Worm (Caenorhabditis elegans) whole organism, L2 larva: ENCODE results near the gene C05D11.1.

Experiments
- C34F6.9 ChIP-seq: fragments of 150-350 bp; optimal IDR thresholded peaks from 2 replicates; lab custom pipeline; 2014; ENCODE audit warnings: missing biosample characterization, missing genetic modification characterization
- F13H6.1 ChIP-seq: sonication (generic microtip); optimal IDR thresholded peaks from 2 replicates; lab custom pipeline; 2016; ENCODE audit warnings: missing genetic modification characterization, missing compliant biosample characterization
- Y55F3AM.14 ChIP-seq: fragments of 200-800 bp; sonication (Bioruptor generic); optimal IDR thresholded peaks from 2 replicates; lab custom pipeline; 2018; ENCODE audit warnings: mild to moderate bottlenecking, missing genetic modification characterization, missing compliant biosample characterization
- ZK546.5 ChIP-seq: sonication (generic microtip); optimal IDR thresholded peaks from 2 replicates; lab custom pipeline; 2017; ENCODE audit warnings: missing biosample characterization, missing genetic modification characterization
- alr-1 ChIP-seq: fragments of 150-350 bp; optimal IDR thresholded peaks from 2 replicates; lab custom pipeline; 2014; ENCODE audit warnings: missing biosample characterization, missing genetic modification characterization
- aly-2 ChIP-seq: fragments of 150-350 bp; optimal IDR thresholded peaks from 2 replicates; lab custom pipeline; 2014; ENCODE audit warnings: missing biosample characterization, missing genetic modification characterization
- ama-1 ChIP-seq: fragments of 150-350 bp; optimal IDR thresholded peaks from 2 replicates; lab custom pipeline; 2018; ENCODE audit warnings: inconsistent platforms
- blmp-1 ChIP-seq: sonication (generic microtip); optimal IDR thresholded peaks from 2 replicates; lab custom pipeline; 2017; ENCODE audit warnings: missing genetic modification characterization, mild to moderate bottlenecking, missing compliant biosample characterization, antibody characterized with exemption, moderate library complexity; ENCODE audit not compliant: insufficient read depth
- ceh-16 ChIP-seq: fragments of 150-350 bp; optimal IDR thresholded peaks from 2 replicates; lab custom pipeline; 2014; ENCODE audit warnings: missing biosample characterization, missing genetic modification characterization
- ceh-82 ChIP-seq: fragments of 150-350 bp; optimal IDR thresholded peaks from 2 replicates; lab custom pipeline; 2014; ENCODE audit warnings: missing biosample characterization, missing genetic modification characterization
- crh-2 ChIP-seq: sonication (generic microtip); optimal IDR thresholded peaks from 2 replicates; lab custom pipeline; 2017; ENCODE audit warnings: missing biosample characterization, missing genetic modification characterization
- egl-27 ChIP-seq: sonication (generic microtip); optimal IDR thresholded peaks from 3 replicates; lab custom pipeline; 2017; ENCODE audit warnings: missing biosample characterization, missing genetic modification reagents, missing genetic modification characterization
- elt-1 ChIP-seq: fragments of 150-350 bp; optimal IDR thresholded peaks from 2 replicates; lab custom pipeline; 2014; ENCODE audit warnings: missing biosample characterization, missing genetic modification characterization
- elt-3 ChIP-seq: sonication (generic microtip); optimal IDR thresholded peaks from 2 replicates; lab custom pipeline; 2017; ENCODE audit warnings: missing biosample characterization, missing genetic modification characterization
- fos-1 ChIP-seq: fragments of 150-350 bp; optimal IDR thresholded peaks from 2 replicates; lab custom pipeline; 2014; ENCODE audit warnings: missing biosample characterization, missing genetic modification characterization
- gmeb-1 ChIP-seq: fragments of 150-350 bp; optimal IDR thresholded peaks from 2 replicates; lab custom pipeline; 2014; ENCODE audit warnings: missing biosample characterization, missing genetic modification characterization
- lin-11 ChIP-seq: fragments of 150-350 bp; sonication (generic microtip); optimal IDR thresholded peaks from 2 replicates; lab custom pipeline; 2014; ENCODE audit warnings: missing biosample characterization, missing genetic modification characterization, inconsistent platforms, mixed read lengths
- lin-39 ChIP-seq: fragments of 150-350 bp; optimal IDR thresholded peaks from 2 replicates; lab custom pipeline; 2014; ENCODE audit warnings: missing biosample characterization, missing genetic modification reagents, missing genetic modification characterization
- lsy-2 ChIP-seq, 2 experiments: fragments of 150-350 bp in 1 of 2; sonication (generic microtip) in 1 of 2; optimal IDR thresholded peaks; 2 replicates each; lab custom pipeline; 2014 to 2017; ENCODE audit warnings: missing biosample characterization in 2 of 2, missing genetic modification characterization in 2 of 2
- mab-5 ChIP-seq: fragments of 150-350 bp; optimal IDR thresholded peaks from 2 replicates; lab custom pipeline; 2014; ENCODE audit warnings: missing biosample characterization, missing genetic modification characterization
- mbf-1 ChIP-seq: sonication (generic microtip); optimal IDR thresholded peaks from 2 replicates; lab custom pipeline; 2017; ENCODE audit warnings: missing biosample characterization, missing genetic modification characterization
- mdl-1 ChIP-seq, 2 experiments: fragments of 150-350 bp in 1 of 2; sonication (generic microtip) in 1 of 2; optimal IDR thresholded peaks; 2 replicates each; lab custom pipeline; 2017; ENCODE audit warnings: missing biosample characterization in 2 of 2, missing genetic modification characterization in 2 of 2
- nhr-10 ChIP-seq: sonication (generic microtip); optimal IDR thresholded peaks from 2 replicates; lab custom pipeline; 2017; ENCODE audit warnings: missing biosample characterization, missing genetic modification characterization
- nhr-11 ChIP-seq: fragments of 150-350 bp; optimal IDR thresholded peaks from 2 replicates; lab custom pipeline; 2014; ENCODE audit warnings: missing biosample characterization, missing genetic modification characterization
- nhr-129 ChIP-seq: fragments of 150-350 bp; optimal IDR thresholded peaks from 2 replicates; lab custom pipeline; 2014; ENCODE audit warnings: missing biosample characterization, missing genetic modification characterization
- nhr-23 ChIP-seq: fragments of 150-350 bp; optimal IDR thresholded peaks from 2 replicates; lab custom pipeline; 2014; ENCODE audit warnings: missing biosample characterization, missing genetic modification reagents, missing genetic modification characterization
- nhr-237 ChIP-seq: fragments of 150-350 bp; optimal IDR thresholded peaks from 2 replicates; lab custom pipeline; 2014; ENCODE audit warnings: missing biosample characterization, missing genetic modification characterization
- nhr-25 ChIP-seq: fragments of 150-350 bp; sonication (generic microtip); optimal IDR thresholded peaks from 3 replicates; lab custom pipeline; 2014; ENCODE audit warnings: missing biosample characterization, missing genetic modification characterization
- nhr-77 ChIP-seq: fragments of 150-350 bp; optimal IDR thresholded peaks from 2 replicates; lab custom pipeline; 2014; ENCODE audit warnings: missing biosample characterization, missing genetic modification characterization
- peb-1 ChIP-seq: fragments of 150-350 bp; optimal IDR thresholded peaks from 2 replicates; lab custom pipeline; 2014; ENCODE audit warnings: missing biosample characterization, missing genetic modification characterization
- sem-4 ChIP-seq: fragments of 150-350 bp; optimal IDR thresholded peaks from 2 replicates; lab custom pipeline; 2014; ENCODE audit warnings: missing biosample characterization, missing genetic modification reagents, missing genetic modification characterization
- skn-1 ChIP-seq: sonication (generic microtip); optimal IDR thresholded peaks from 2 replicates; lab custom pipeline; 2017; ENCODE audit warnings: missing biosample characterization, missing genetic modification characterization
- sma-3 ChIP-seq: sonication (generic microtip); optimal IDR thresholded peaks from 2 replicates; lab custom pipeline; 2016; ENCODE audit warnings: missing genetic modification reagents, missing genetic modification characterization, missing compliant biosample characterization
- sma-9 ChIP-seq, 2 experiments: fragments of 150-350 bp in 1 of 2; sonication (generic microtip) in 1 of 2; optimal IDR thresholded peaks; 2 replicates each; lab custom pipeline; 2014 to 2016; ENCODE audit warnings: missing genetic modification characterization in 2 of 2, mild to moderate bottlenecking in 1 of 2, missing biosample characterization in 1 of 2, missing compliant biosample characterization in 1 of 2, missing genetic modification reagents in 1 of 2, moderate library complexity in 1 of 2
- unc-55 ChIP-seq: fragments of 150-350 bp; sonication (generic microtip); optimal IDR thresholded peaks from 3 replicates; lab custom pipeline; 2014; ENCODE audit warnings: missing biosample characterization, missing genetic modification reagents, missing genetic modification characterization
- ztf-1 ChIP-seq: fragments of 200-800 bp; sonication (Bioruptor generic); conservative IDR thresholded peaks from 2 replicates; pipeline ENCODE4 v1.3.6; 2022; ENCODE audit warnings: missing genetic modification characterization, missing compliant biosample characterization
- ztf-4 ChIP-seq: fragments of 150-350 bp; optimal IDR thresholded peaks from 2 replicates; lab custom pipeline; 2014; ENCODE audit warnings: missing biosample characterization, missing genetic modification characterization

Gene C05D11.1

DNA sequence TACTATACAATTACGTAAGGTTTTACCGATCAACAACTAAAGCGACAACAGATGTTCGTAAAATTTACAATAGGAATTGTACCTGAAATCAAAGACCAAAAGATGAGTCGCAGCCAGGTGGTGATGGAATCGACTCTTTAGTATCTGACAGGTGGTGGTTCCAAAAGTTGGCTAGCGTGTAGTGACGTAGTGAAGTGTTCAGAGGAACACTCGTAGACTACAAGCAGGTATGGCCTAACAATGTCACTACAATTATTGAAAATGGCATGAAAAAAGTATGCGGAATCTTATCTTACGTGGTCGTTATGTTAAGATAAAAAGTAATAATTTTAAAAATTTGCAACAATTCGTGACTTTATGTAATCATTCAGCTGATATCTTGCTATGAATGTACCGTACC, 14.9 kb upstream of the C05D11.1 start:
- peak; percentile 44 for TF ChIP-seq ama-1
- no peak for TF ChIP-seq C34F6.9 (tag; lab: Kevin White, UChicago)

DNA sequence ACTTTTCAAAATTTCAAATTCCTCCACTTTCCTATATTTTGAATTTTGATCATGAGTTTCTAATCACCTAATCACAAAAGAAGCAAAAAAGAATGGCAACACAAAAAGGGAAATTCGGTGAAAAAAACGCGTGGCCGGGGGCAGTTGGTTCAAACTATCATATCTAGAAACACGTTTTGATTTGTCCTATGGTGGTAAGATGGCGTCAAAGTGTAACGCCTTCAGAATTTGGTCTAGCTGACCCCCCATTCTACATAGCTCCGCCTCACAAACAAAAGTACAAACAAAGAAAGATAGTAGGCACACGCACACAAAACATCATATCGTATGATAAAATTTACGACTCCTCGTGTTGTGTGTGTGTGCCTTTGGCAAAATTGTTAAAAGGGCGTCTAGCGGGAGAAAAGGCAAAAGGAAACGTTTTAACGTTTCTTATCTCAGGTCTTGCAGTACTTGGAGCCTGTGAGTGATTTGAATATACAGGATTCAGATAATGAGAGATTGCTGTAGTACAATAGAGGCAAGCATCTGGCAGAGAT, 14.4 kb upstream of the C05D11.1 start:
- no peak for TF ChIP-seq ZK546.5 (tag; lab: Kevin White, UChicago)
- TF ChIP-seq nhr-23 (tag; lab: Kevin White, UChicago): no peak
- peak; percentile 7 for TF ChIP-seq gmeb-1
- TF ChIP-seq mdl-1 (tag; optimal IDR thresholded peaks at IDR 0.05; lab: Kevin White, UChicago): peak in 1 of 2 experiments; percentile 53
- peak; percentile 68 for TF ChIP-seq fos-1 (tag; lab: Kevin White, UChicago)
- no peak for TF ChIP-seq ceh-82 (tag; lab: Kevin White, UChicago)
- TF ChIP-seq mbf-1: no peak
- no peak for TF ChIP-seq alr-1 (tag; lab: Kevin White, UChicago)
- TF ChIP-seq skn-1 (tag; lab: Kevin White, UChicago): no peak
- no peak for TF ChIP-seq nhr-10 (tag; lab: Kevin White, UChicago)
- TF ChIP-seq crh-2 (tag; lab: Kevin White, UChicago): peak; percentile 72
- TF ChIP-seq Y55F3AM.14 (GFP tag; lab: Kevin White, UChicago): no peak
- TF ChIP-seq ama-1: no peak
- no peak for TF ChIP-seq peb-1 (tag; lab: Kevin White, UChicago)
- TF ChIP-seq blmp-1 (tag; lab: Kevin White, UChicago): peak; percentile 62
- TF ChIP-seq ztf-1 (GFP tag; lab: Robert Waterston, UW): no peak
- no peak for TF ChIP-seq lsy-2 (tag; optimal IDR thresholded peaks at IDR 0.05; lab: Kevin White, UChicago)
- TF ChIP-seq elt-3 (tag; lab: Kevin White, UChicago): no peak
- TF ChIP-seq mab-5: no peak
- no peak for TF ChIP-seq nhr-11 (tag; lab: Kevin White, UChicago)
- peak; percentile 66 for TF ChIP-seq nhr-25 (tag; lab: Kevin White, UChicago)
- peak; percentile 41 for TF ChIP-seq sma-3 (GFP tag; lab: Kevin White, UChicago)
- peak; percentile 40 for TF ChIP-seq nhr-129
- no peak for TF ChIP-seq lin-39 (tag; lab: Kevin White, UChicago)
- peak; percentile 75 for TF ChIP-seq sma-9 (GFP tag; optimal IDR thresholded peaks at IDR 0.05; lab: Kevin White, UChicago)
- TF ChIP-seq sma-9 (tag; optimal IDR thresholded peaks at IDR 0.05; lab: Kevin White, UChicago): no peak
- TF ChIP-seq nhr-77: no peak
- TF ChIP-seq F13H6.1: peak; percentile 14

DNA sequence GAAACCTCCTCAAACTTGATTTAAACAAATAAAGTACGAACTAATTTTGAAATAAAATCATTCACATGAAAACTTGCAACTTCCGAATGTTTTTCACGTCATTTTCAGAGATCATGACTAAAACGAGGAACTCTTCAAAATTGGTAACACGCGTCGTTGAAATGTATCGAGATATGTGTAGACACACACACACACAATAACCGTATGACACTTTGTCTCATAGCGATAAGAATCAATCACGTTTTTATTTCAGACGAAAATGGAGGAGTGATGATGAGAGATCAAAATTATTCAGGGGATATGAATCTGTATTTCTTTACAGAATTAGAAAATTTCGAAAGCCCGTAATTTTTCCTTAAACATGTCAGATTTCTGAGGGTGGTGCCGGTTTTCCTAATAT, 13.7 kb upstream of the C05D11.1 start:
- no peak for TF ChIP-seq aly-2 (tag; lab: Kevin White, UChicago)
- TF ChIP-seq skn-1 (tag; lab: Kevin White, UChicago): no peak
- peak; percentile 65 for TF ChIP-seq crh-2 (tag; lab: Kevin White, UChicago)
- TF ChIP-seq ztf-1 (GFP tag; lab: Robert Waterston, UW): no peak
- TF ChIP-seq Y55F3AM.14 (GFP tag; lab: Kevin White, UChicago): no peak
- no peak for TF ChIP-seq ztf-4 (tag; lab: Kevin White, UChicago)
- TF ChIP-seq ceh-82 (tag; lab: Kevin White, UChicago): no peak
- TF ChIP-seq sma-3 (GFP tag; lab: Kevin White, UChicago): no peak
- no peak for TF ChIP-seq F13H6.1
- no peak for TF ChIP-seq elt-1 (tag; lab: Kevin White, UChicago)
- peak; percentile 68 for TF ChIP-seq sma-9 (GFP tag; optimal IDR thresholded peaks at IDR 0.05; lab: Kevin White, UChicago)
- TF ChIP-seq sma-9 (tag; optimal IDR thresholded peaks at IDR 0.05; lab: Kevin White, UChicago): no peak
- TF ChIP-seq mab-5: no peak
- peak; percentile 51 for TF ChIP-seq fos-1 (tag; lab: Kevin White, UChicago)
- peak; percentile 62 for TF ChIP-seq nhr-25 (tag; lab: Kevin White, UChicago)
- TF ChIP-seq lin-11 (tag; lab: Kevin White, UChicago): no peak
- no peak for TF ChIP-seq nhr-77
- TF ChIP-seq ceh-16 (tag; lab: Kevin White, UChicago): no peak
- no peak for TF ChIP-seq nhr-11 (tag; lab: Kevin White, UChicago)
- TF ChIP-seq ZK546.5 (tag; lab: Kevin White, UChicago): no peak
- no peak for TF ChIP-seq lsy-2 (tag; optimal IDR thresholded peaks at IDR 0.05; lab: Kevin White, UChicago)
- no peak for TF ChIP-seq sem-4
- no peak for TF ChIP-seq egl-27 (tag; lab: Kevin White, UChicago)
- no peak for TF ChIP-seq nhr-10 (tag; lab: Kevin White, UChicago)
- no peak for TF ChIP-seq unc-55
- no peak for TF ChIP-seq blmp-1 (tag; lab: Kevin White, UChicago)
- no peak for TF ChIP-seq nhr-237 (tag; lab: Kevin White, UChicago)
